Fruit fly (Drosophila melanogaster) whole organism, embryonic: Measurements from ENCODE around the gene Takl2.

Source experiments
- CG7963 ChIP-seq: fragments of 200-800 bp; sonication (Bioruptor generic); IDR thresholded peaks from 3 replicates; pipeline ENCODE4 v1.3.6; 2022; ENCODE audit warnings: missing biosample characterization, missing genetic modification characterization; ENCODE audit not compliant: partially characterized antibody
- Mad ChIP-seq: fragments of 200-800 bp; sonication (Bioruptor generic); optimal IDR thresholded peaks from 2 replicates; lab custom pipeline; 2016; ENCODE audit warnings: missing biosample characterization, missing genetic modification characterization
- Med ChIP-seq: fragments of 200-800 bp; sonication (Bioruptor generic); peaks from one replicate; lab custom pipeline; 2016; ENCODE audit warnings: missing biosample characterization, missing genetic modification characterization, mild to moderate bottlenecking, inconsistent platforms, moderate library complexity
- Oli ChIP-seq: fragments of 200-800 bp; sonication (Bioruptor generic); optimal IDR thresholded peaks from 2 replicates; lab custom pipeline; 2018; ENCODE audit warnings: missing biosample characterization, mild to moderate bottlenecking, missing genetic modification characterization, moderate library complexity
- ftz-f1 ChIP-seq: fragments of 200-800 bp; sonication (Bioruptor generic); optimal IDR thresholded peaks from 2 replicates; lab custom pipeline; 2016; ENCODE audit warnings: missing biosample characterization, missing genetic modification characterization
- grn ChIP-seq: fragments of 200-800 bp; sonication (Bioruptor generic); optimal IDR thresholded peaks from 3 replicates; lab custom pipeline; 2017; ENCODE audit warnings: missing biosample characterization, missing genetic modification characterization
- gsb ChIP-seq: fragments of 200-800 bp; sonication (Bioruptor generic); IDR thresholded peaks from 2 replicates; pipeline ENCODE4 v1.3.6; 2022; ENCODE audit warnings: missing biosample characterization, missing genetic modification characterization
- scrt ChIP-seq: fragments of 200-800 bp; sonication (Bioruptor generic); optimal IDR thresholded peaks from 2 replicates; lab custom pipeline; 2018; ENCODE audit warnings: missing biosample characterization, mild to moderate bottlenecking, missing genetic modification characterization, moderate library complexity

- TF ChIP-seq Med (GFP tag; lab: Kevin White, UChicago) (peak; percentile 86), gsb (0 out of 2 replicates have a peak, but pooled peaks have one; percentile 48), ftz-f1 (peak; percentile 51), CG7963 (GFP tag; lab: Robert Waterston, UW) (no peak), Mad (peak; percentile 23), scrt (peak; percentile 38), grn (no peak), Oli (peak; percentile 74)
Measured at dm6 chr3R:22753895-22754774, 20.5 kb upstream of the Takl2 start.
